Worm (Caenorhabditis elegans): ENCODE data around the gene clec-51.

clec-51 gene

ce11 chrIV:8183313-8183712 lies 19.7 kb upstream of the clec-51 start:
- TF ChIP-seq mml-1 (tag; optimal IDR thresholded peaks at IDR 0.05), result no peak
- TF ChIP-seq fkh-10 (GFP tag; optimal IDR thresholded peaks at IDR 0.05), result peak; percentile 68
- peak; percentile 90 for TF ChIP-seq hmg-11 (tag; optimal IDR thresholded peaks at IDR 0.05)
- no peak for TF ChIP-seq unc-62 (GFP tag; optimal IDR thresholded peaks at IDR 0.05)
- TF ChIP-seq nhr-11 (tag; optimal IDR thresholded peaks at IDR 0.05), result peak; percentile 28
- no peak for TF ChIP-seq eor-1 (tag; optimal IDR thresholded peaks at IDR 0.05)
- no peak for TF ChIP-seq nhr-43 (tag; optimal IDR thresholded peaks at IDR 0.05; ENCODE audit: poor library complexity, severe bottlenecking)
- TF ChIP-seq elt-3 (tag; optimal IDR thresholded peaks at IDR 0.05), result no peak
- TF ChIP-seq ceh-28 (tag; optimal IDR thresholded peaks at IDR 0.05), result no peak
- peak; percentile 48 for TF ChIP-seq lin-39 (tag; optimal IDR thresholded peaks at IDR 0.05)
- TF ChIP-seq snpc-4 (tag; optimal IDR thresholded peaks at IDR 0.05), result peak; percentile 17
- no peak for TF ChIP-seq nhr-28 (tag; optimal IDR thresholded peaks at IDR 0.05)
- TF ChIP-seq R02D3.7 (tag; optimal IDR thresholded peaks at IDR 0.05), result no peak
- no peak for TF ChIP-seq ceh-16 (tag; optimal IDR thresholded peaks at IDR 0.05)
- peak; percentile 20 for TF ChIP-seq tbx-2 (tag; optimal IDR thresholded peaks at IDR 0.05)
- peak; percentile 85 for TF ChIP-seq nfya-1 (tag; optimal IDR thresholded peaks at IDR 0.05; ENCODE audit: insufficient read depth)
- TF ChIP-seq ztf-11 (tag; optimal IDR thresholded peaks at IDR 0.05), result no peak

- peak; percentile 26 for TF ChIP-seq lin-39 (tag; optimal IDR thresholded peaks at IDR 0.05)
- no peak for TF ChIP-seq elt-3 (tag; optimal IDR thresholded peaks at IDR 0.05)
- no peak for TF ChIP-seq nhr-25 (tag; optimal IDR thresholded peaks at IDR 0.05)
- no peak for TF ChIP-seq fkh-2 (tag; optimal IDR thresholded peaks at IDR 0.05)
- no peak for TF ChIP-seq nhr-77 (tag; optimal IDR thresholded peaks at IDR 0.05)
- no peak for TF ChIP-seq lin-15B (tag; optimal IDR thresholded peaks at IDR 0.05)
- TF ChIP-seq nhr-12 (tag; optimal IDR thresholded peaks at IDR 0.05), result no peak
- TF ChIP-seq fkh-10 (GFP tag; optimal IDR thresholded peaks at IDR 0.05), result no peak
- peak; percentile 15 for TF ChIP-seq lsy-12 (tag; optimal IDR thresholded peaks at IDR 0.05)
These were observed 19.0 kb upstream of the clec-51 start for ce11 chrIV:8182566-8182965.

- TF ChIP-seq nhr-11 (tag; optimal IDR thresholded peaks at IDR 0.05) (no peak), egl-5 (tag; optimal IDR thresholded peaks at IDR 0.05) (no peak), fkh-10 (GFP tag; optimal IDR thresholded peaks at IDR 0.05) (peak; percentile 80), ceh-82 (tag; optimal IDR thresholded peaks at IDR 0.05) (no peak), elt-1 (tag; optimal IDR thresholded peaks at IDR 0.05) (no peak), zag-1 (tag; optimal IDR thresholded peaks at IDR 0.05) (no peak), ceh-16 (tag; optimal IDR thresholded peaks at IDR 0.05) (no peak), hmg-11 (tag; optimal IDR thresholded peaks at IDR 0.05) (no peak), nfya-1 (tag; optimal IDR thresholded peaks at IDR 0.05; ENCODE audit: insufficient read depth) (peak; percentile 27), sea-2 (GFP tag; optimal IDR thresholded peaks at IDR 0.05) (no peak), jun-1 (tag; optimal IDR thresholded peaks at IDR 0.05) (no peak)
These were observed 17.8 kb upstream of the clec-51 start for ce11 chrIV:8181404-8181803.

ce11 chrIV:8175686-8176532 lies 12.3 kb upstream of the clec-51 start, which contains the start of gene pct-1:
Gene pct-1 (plus strand): TSS chrIV:8176482.
- no peak for TF ChIP-seq zag-1 (tag; optimal IDR thresholded peaks at IDR 0.05)
- peak; percentile 82 for TF ChIP-seq elt-1 (tag; optimal IDR thresholded peaks at IDR 0.05)

- TF ChIP-seq pqm-1 (tag; optimal IDR thresholded peaks at IDR 0.05) (peak; percentile 41), jun-1 (tag; optimal IDR thresholded peaks at IDR 0.05) (no peak), nhr-237 (tag; optimal IDR thresholded peaks at IDR 0.05) (no peak), nhr-76 (tag; optimal IDR thresholded peaks at IDR 0.05) (no peak), elt-2 (tag; optimal IDR thresholded peaks at IDR 0.05) (peak; percentile 80), skn-1 (tag; optimal IDR thresholded peaks at IDR 0.05) (no peak), ceh-82 (tag; optimal IDR thresholded peaks at IDR 0.05) (no peak)
These were observed 11.2 kb upstream of the clec-51 start for ce11 chrIV:8174792-8175191.
